Fruit fly (Drosophila melanogaster): ENCODE measurements around the gene CG2991.
A peak's percentile ranks its signal among the peaks of the same experiment; 100 is the strongest.

CG2991 gene

DNA sequence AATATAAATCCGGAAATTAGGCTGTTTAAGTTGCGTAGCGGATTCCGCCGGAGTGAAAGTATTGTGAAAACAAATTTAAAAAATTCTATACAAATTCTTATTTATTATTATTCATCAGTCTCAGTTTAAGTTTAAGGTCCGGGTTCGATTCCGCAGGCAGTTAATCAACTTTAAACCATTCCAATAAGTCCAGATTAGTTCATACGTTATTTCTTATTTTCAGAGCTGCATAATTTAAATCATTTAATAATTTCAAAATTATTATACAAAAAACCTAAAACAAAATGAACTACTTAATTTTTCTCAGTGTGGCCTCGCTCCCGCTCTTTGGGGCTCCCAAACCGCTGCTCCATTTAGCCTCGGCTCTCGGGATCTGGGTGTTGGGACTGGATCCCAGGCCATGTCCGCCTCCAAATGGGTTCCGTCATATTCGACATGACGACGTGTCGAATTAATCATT is 26.6 kb upstream of the CG2991 start (continued):
- TF ChIP-seq CG12219 (GFP tag; optimal IDR thresholded peaks at IDR 0.05) = peak; percentile 72
- TF ChIP-seq CG1647 (GFP tag; optimal IDR thresholded peaks at IDR 0.05) = peak; percentile 46
- peak; percentile 95 for TF ChIP-seq CG2678 (tag; optimal IDR thresholded peaks at IDR 0.05)
- peak; percentile 62 for TF ChIP-seq stc (GFP tag; IDR thresholded peaks at IDR 0.05)
- TF ChIP-seq CG31365 (tag; optimal IDR thresholded peaks at IDR 0.05) = no peak
- peak; percentile 89 for TF ChIP-seq Fer1 (GFP tag; optimal IDR thresholded peaks at IDR 0.05)
- TF ChIP-seq CG3281 (GFP tag; optimal IDR thresholded peaks at IDR 0.05) = peak; percentile 90
- peak; percentile 88 for TF ChIP-seq lilli (GFP tag; optimal IDR thresholded peaks at IDR 0.05)
- TF ChIP-seq CG7963 (GFP tag; IDR thresholded peaks at IDR 0.05; ENCODE audit: partially characterized antibody) = no peak
- peak; percentile 61 for TF ChIP-seq CG12942 (GFP tag; optimal IDR thresholded peaks at IDR 0.05)
- TF ChIP-seq CG10462 (GFP tag; optimal IDR thresholded peaks at IDR 0.05) = peak; percentile 65
- TF ChIP-seq maf-S (GFP tag; optimal IDR thresholded peaks at IDR 0.05) = peak; percentile 41
- peak; percentile 42; the same call in 1 of the 2 replicates for TF ChIP-seq Taf1 (GFP tag; IDR thresholded peaks at IDR 0.05)
- peak; percentile 86 for TF ChIP-seq CG6254 (GFP tag; optimal IDR thresholded peaks at IDR 0.05)
- no peak; the same call in 1 of the 2 replicates for TF ChIP-seq slbo (GFP tag; IDR thresholded peaks at IDR 0.05)
- TF ChIP-seq stwl (tag; optimal IDR thresholded peaks at IDR 0.05) = no peak
- TF ChIP-seq ind (GFP tag; optimal IDR thresholded peaks at IDR 0.05) = peak; percentile 79
- TF ChIP-seq hkb (optimal IDR thresholded peaks at IDR 0.05) = no peak
- TF ChIP-seq hkb (GFP tag; IDR thresholded peaks at IDR 0.05) = peak; percentile 86
- TF ChIP-seq B-H2 (GFP tag; optimal IDR thresholded peaks at IDR 0.05) = no peak
- peak; percentile 87 for TF ChIP-seq nerfin-1 (tag; optimal IDR thresholded peaks at IDR 0.05)
- peak; percentile 86 for TF ChIP-seq gsb-n (tag; optimal IDR thresholded peaks at IDR 0.05)
- TF ChIP-seq Ets97D (GFP tag; optimal IDR thresholded peaks at IDR 0.05) = no peak
- no peak for TF ChIP-seq wdn (GFP tag; IDR thresholded peaks at IDR 0.05)
- no peak for TF ChIP-seq sna (GFP tag; IDR thresholded peaks at IDR 0.05; ENCODE audit: partially characterized antibody)
- peak; percentile 39 for TF ChIP-seq CG10565 (GFP tag; optimal IDR thresholded peaks at IDR 0.05)
- TF ChIP-seq gt (GFP tag; IDR thresholded peaks at IDR 0.05) = peak; percentile 36; the same call in 1 of the 2 replicates
- TF ChIP-seq Med (GFP tag) = peak; percentile 67
- TF ChIP-seq ranshi (GFP tag; IDR thresholded peaks at IDR 0.05) = peak; percentile 42; the same call in 1 of the 2 replicates
- peak; percentile 89 for TF ChIP-seq CG10209 (GFP tag; optimal IDR thresholded peaks at IDR 0.05)
- TF ChIP-seq Meics (GFP tag; optimal IDR thresholded peaks at IDR 0.05) = peak; percentile 92
- TF ChIP-seq ato (GFP tag; IDR thresholded peaks at IDR 0.05; ENCODE audit: partially characterized antibody) = no peak
- TF ChIP-seq CG12391 (tag; optimal IDR thresholded peaks at IDR 0.05) = peak; percentile 92
- TF ChIP-seq pfk (GFP tag; optimal IDR thresholded peaks at IDR 0.05) = no peak
- TF ChIP-seq Hr39 (optimal IDR thresholded peaks at IDR 0.05) = no peak
- TF ChIP-seq CG4820 (GFP tag; optimal IDR thresholded peaks at IDR 0.05) = peak; percentile 89
- TF ChIP-seq crc (GFP tag; optimal IDR thresholded peaks at IDR 0.05) = no peak
- peak; percentile 93 for TF ChIP-seq CG17829 (tag; optimal IDR thresholded peaks at IDR 0.05)
- peak; percentile 96 for TF ChIP-seq sens (GFP tag)
- no peak for TF ChIP-seq NC2α (GFP tag; optimal IDR thresholded peaks at IDR 0.05)
- TF ChIP-seq CG18619 (GFP tag; optimal IDR thresholded peaks at IDR 0.05) = peak; percentile 89
- peak; percentile 54 for TF ChIP-seq Deaf1 (tag; optimal IDR thresholded peaks at IDR 0.05)
- TF ChIP-seq YL-1 (GFP tag; optimal IDR thresholded peaks at IDR 0.05) = peak; percentile 60
- TF ChIP-seq E2f1 (GFP tag; IDR thresholded peaks at IDR 0.05) = peak; percentile 66; the same call in 1 of the 2 replicates
- TF ChIP-seq Lhr (GFP tag; optimal IDR thresholded peaks at IDR 0.05) = peak; percentile 69
- TF ChIP-seq Hmx (GFP tag; optimal IDR thresholded peaks at IDR 0.05) = peak; percentile 74
- no peak for TF ChIP-seq emc (GFP tag; optimal IDR thresholded peaks at IDR 0.05)
- peak; percentile 85 for TF ChIP-seq CG6854 (GFP tag; optimal IDR thresholded peaks at IDR 0.05)
- peak; percentile 59 for TF ChIP-seq ac (GFP tag; optimal IDR thresholded peaks at IDR 0.05)
- peak; percentile 90 for TF ChIP-seq CG11723 (GFP tag; optimal IDR thresholded peaks at IDR 0.05)
- peak; percentile 77 for TF ChIP-seq CG6683 (GFP tag; optimal IDR thresholded peaks at IDR 0.05)

Data from whole organism, embryonic.